Fruit fly (Drosophila melanogaster): Measurements from ENCODE around the gene norpA.

norpA gene

dm6 chrX:4366196-4366595 lies 43.8 kb downstream of the norpA start, which contains the start of gene CG3626 (continued):
- TF ChIP-seq CG13287 (GFP tag; IDR thresholded peaks at IDR 0.05; ENCODE audit: partially characterized antibody) (peak; percentile 94), CG8290 (GFP tag; optimal IDR thresholded peaks at IDR 0.05) (peak; percentile 76), CG8290 (tag; optimal IDR thresholded peaks at IDR 0.05) (peak; percentile 40 to 90), ewg (GFP tag; optimal IDR thresholded peaks at IDR 0.05) (peak; percentile 24), ERR (GFP tag; optimal IDR thresholded peaks at IDR 0.05) (peak; percentile 41), bsh (GFP tag; optimal IDR thresholded peaks at IDR 0.05) (no peak), CG2199 (GFP tag; IDR thresholded peaks at IDR 0.05) (peak; percentile 80; the same call in 1 of the 3 replicates), CG7786 (GFP tag; optimal IDR thresholded peaks at IDR 0.05) (peak; percentile 11), CG17568 (GFP tag; optimal IDR thresholded peaks at IDR 0.05) (no peak), Hand (GFP tag; optimal IDR thresholded peaks at IDR 0.05) (no peak), Jarid2 (GFP tag; optimal IDR thresholded peaks at IDR 0.05) (peak; percentile 9), Oli (tag; optimal IDR thresholded peaks at IDR 0.05) (no peak), kni (GFP tag; optimal IDR thresholded peaks at IDR 0.05) (no peak), CG12744 (GFP tag; optimal IDR thresholded peaks at IDR 0.05) (peak; percentile 21), knrl (GFP tag; IDR thresholded peaks at IDR 0.05; ENCODE audit: partially characterized antibody) (peak; percentile 88), Sin3A (optimal IDR thresholded peaks at IDR 0.05) (peak; percentile 40), CG12391 (tag; optimal IDR thresholded peaks at IDR 0.05) (peak; percentile 30), oc (tag; optimal IDR thresholded peaks at IDR 0.05) (no peak), Dbx (GFP tag; IDR thresholded peaks at IDR 0.05) (0 out of 3 replicates have a peak, but pooled peaks have one; percentile 15), pita (GFP tag; optimal IDR thresholded peaks at IDR 0.05) (peak; percentile 86), Dad (GFP tag; optimal IDR thresholded peaks at IDR 0.05) (peak; percentile 12), dmrt99B (tag; optimal IDR thresholded peaks at IDR 0.05) (no peak), Ets65A (GFP tag) (peak; percentile 94), CG4707 (GFP tag; optimal IDR thresholded peaks at IDR 0.05) (no peak), CG4617 (GFP tag; optimal IDR thresholded peaks at IDR 0.05; ENCODE audit: borderline replicate concordance) (peak; percentile 89), nerfin-2 (GFP tag; IDR thresholded peaks at IDR 0.05; ENCODE audit: partially characterized antibody) (0 out of 2 replicates have a peak, but pooled peaks have one; percentile 54), Xrp1 (GFP tag; IDR thresholded peaks at IDR 0.05) (no peak), gro (GFP tag; optimal IDR thresholded peaks at IDR 0.05) (peak; percentile 47), dpn (GFP tag; optimal IDR thresholded peaks at IDR 0.05) (peak; percentile 31 to 34), CG14860 (GFP tag; IDR thresholded peaks at IDR 0.05; ENCODE audit: partially characterized antibody) (peak; percentile 44; the same call in 2 of the 3 replicates), emc (GFP tag; optimal IDR thresholded peaks at IDR 0.05) (no peak), CG9932 (GFP tag; IDR thresholded peaks at IDR 0.05) (peak; percentile 60), CG17829 (tag; optimal IDR thresholded peaks at IDR 0.05) (peak; percentile 6), her (GFP tag; optimal IDR thresholded peaks at IDR 0.05) (peak; percentile 13), Ssrp (tag; optimal IDR thresholded peaks at IDR 0.05) (no peak), CG13296 (GFP tag; optimal IDR thresholded peaks at IDR 0.05) (no peak), CG2712 (tag; optimal IDR thresholded peaks at IDR 0.05) (peak; percentile 44), CoRest (tag; optimal IDR thresholded peaks at IDR 0.05) (peak; percentile 51), CG7963 (GFP tag; IDR thresholded peaks at IDR 0.05; ENCODE audit: partially characterized antibody) (peak; percentile 59; the same call in 2 of the 3 replicates), CG11456 (GFP tag; IDR thresholded peaks at IDR 0.05) (no peak), shn (GFP tag; optimal IDR thresholded peaks at IDR 0.05) (peak; percentile 14), Nf-YC (tag; optimal IDR thresholded peaks at IDR 0.05) (peak; percentile 85), repo (GFP tag; optimal IDR thresholded peaks at IDR 0.05) (peak; percentile 4), phol (tag; optimal IDR thresholded peaks at IDR 0.05) (peak; percentile 49), NC2β (GFP tag; optimal IDR thresholded peaks at IDR 0.05) (peak; percentile 6), CG9797 (GFP tag; optimal IDR thresholded peaks at IDR 0.05) (peak; percentile 91), croc (GFP tag; conservative IDR thresholded peaks at IDR 0.05) (no peak), stwl (tag; optimal IDR thresholded peaks at IDR 0.05) (peak; percentile 99), CG14710 (tag; optimal IDR thresholded peaks at IDR 0.05) (peak; percentile 63), chif (GFP tag; optimal IDR thresholded peaks at IDR 0.05) (peak in 1 of 2 experiments; percentile 19)

All from whole organism, embryonic.